Worm (Caenorhabditis elegans) whole organism, late embryonic: ENCODE measurements around the gene Y54G2A.16.

ENCODE experiments used
- F13H6.1 ChIP-seq: sonication (generic microtip); optimal IDR thresholded peaks from 2 replicates; lab custom pipeline; 2016; ENCODE audit warnings: missing genetic modification characterization, missing compliant biosample characterization
- Y22D7AL.16 ChIP-seq: sonication (generic microtip); optimal IDR thresholded peaks from 2 replicates; lab custom pipeline; 2016; ENCODE audit warnings: missing genetic modification characterization, missing compliant biosample characterization
- ahr-1 ChIP-seq: sonication (generic microtip); optimal IDR thresholded peaks from 2 replicates; lab custom pipeline; 2016; ENCODE audit warnings: missing genetic modification characterization, missing compliant biosample characterization
- ama-1 ChIP-seq: fragments of 150-350 bp; optimal IDR thresholded peaks from 2 replicates; lab custom pipeline; 2014
- ceh-14 ChIP-seq: sonication (generic microtip); optimal IDR thresholded peaks from 2 replicates; lab custom pipeline; 2016; ENCODE audit warnings: missing genotype, missing genetic modification characterization, missing compliant biosample characterization
- ceh-2 ChIP-seq: sonication (generic microtip); optimal IDR thresholded peaks from 2 replicates; lab custom pipeline; 2016; ENCODE audit warnings: missing genotype, missing genetic modification characterization, missing compliant biosample characterization
- ceh-30 ChIP-seq: fragments of 150-350 bp; optimal IDR thresholded peaks from 2 replicates; lab custom pipeline; 2014; ENCODE audit warnings: missing biosample characterization, missing genetic modification characterization
- ceh-31 ChIP-seq: sonication (generic microtip); optimal IDR thresholded peaks from 2 replicates; lab custom pipeline; 2016; ENCODE audit warnings: missing genetic modification characterization, missing compliant biosample characterization
- ceh-6 ChIP-seq: fragments of 200-800 bp; sonication (Bioruptor generic); optimal IDR thresholded peaks from 2 replicates; lab custom pipeline; 2018; ENCODE audit warnings: mild to moderate bottlenecking, missing genetic modification characterization, missing compliant biosample characterization
- ceh-9 ChIP-seq: sonication (generic microtip); optimal IDR thresholded peaks from 2 replicates; lab custom pipeline; 2016; ENCODE audit warnings: mild to moderate bottlenecking, missing genetic modification characterization, inconsistent platforms, missing compliant biosample characterization
- dve-1 ChIP-seq: sonication (generic microtip); optimal IDR thresholded peaks from 2 replicates; lab custom pipeline; 2017; ENCODE audit warnings: antibody characterized with exemption, mild to moderate bottlenecking, missing genetic modification characterization, missing compliant biosample characterization
- elt-2 ChIP-seq: sonication (generic microtip); optimal IDR thresholded peaks from 2 replicates; lab custom pipeline; 2016; ENCODE audit warnings: missing genetic modification reagents, missing genetic modification characterization, missing compliant biosample characterization
- elt-4 ChIP-seq: sonication (generic microtip); optimal IDR thresholded peaks from 2 replicates; lab custom pipeline; 2016; ENCODE audit warnings: missing genetic modification characterization, missing compliant biosample characterization
- ets-4 ChIP-seq: sonication (generic microtip); optimal IDR thresholded peaks from 2 replicates; lab custom pipeline; 2016; ENCODE audit warnings: missing genetic modification characterization, missing compliant biosample characterization
- gmeb-2 ChIP-seq: sonication (generic microtip); optimal IDR thresholded peaks from 2 replicates; lab custom pipeline; 2016; ENCODE audit warnings: missing genetic modification characterization, inconsistent platforms, missing compliant biosample characterization
- hlh-30 ChIP-seq: sonication (generic microtip); optimal IDR thresholded peaks from 2 replicates; lab custom pipeline; 2017; ENCODE audit warnings: antibody characterized with exemption, missing genetic modification characterization, missing compliant biosample characterization; ENCODE audit not compliant: insufficient read depth
- hlh-8 ChIP-seq: sonication (generic microtip); optimal IDR thresholded peaks from 2 replicates; lab custom pipeline; 2016; ENCODE audit warnings: missing genotype, missing genetic modification characterization, missing compliant biosample characterization
- lin-11 ChIP-seq: fragments of 200-800 bp; sonication (Bioruptor generic); optimal IDR thresholded peaks from 2 replicates; lab custom pipeline; 2018; ENCODE audit warnings: mild to moderate bottlenecking, missing genetic modification characterization, missing compliant biosample characterization
- mec-3 ChIP-seq: sonication (generic microtip); optimal IDR thresholded peaks from 2 replicates; lab custom pipeline; 2016; ENCODE audit warnings: borderline replicate concordance, missing genetic modification characterization, missing compliant biosample characterization
- npax-4 ChIP-seq: sonication (generic microtip); optimal IDR thresholded peaks from 2 replicates; lab custom pipeline; 2016; ENCODE audit warnings: missing genetic modification characterization, missing compliant biosample characterization
- odd-2 ChIP-seq: sonication (generic microtip); optimal IDR thresholded peaks from 2 replicates; lab custom pipeline; 2017; ENCODE audit warnings: antibody characterized with exemption, mild to moderate bottlenecking, missing genetic modification characterization, missing compliant biosample characterization
- pat-9 ChIP-seq: fragments of 200-800 bp; sonication (Bioruptor generic); optimal IDR thresholded peaks from 2 replicates; lab custom pipeline; 2018; ENCODE audit warnings: mild to moderate bottlenecking, missing genetic modification characterization, moderate library complexity, missing compliant biosample characterization
- pha-2 ChIP-seq: sonication (generic microtip); optimal IDR thresholded peaks from 2 replicates; lab custom pipeline; 2017; ENCODE audit warnings: mild to moderate bottlenecking, missing genetic modification characterization, missing compliant biosample characterization
- pha-4 ChIP-seq: fragments of 150-350 bp; optimal IDR thresholded peaks from 2 replicates; lab custom pipeline; 2018; ENCODE audit warnings: missing biosample characterization, missing genetic modification reagents, missing genetic modification characterization
- ref-2 ChIP-seq: sonication (generic microtip); optimal IDR thresholded peaks from 2 replicates; lab custom pipeline; 2016; ENCODE audit warnings: missing genetic modification characterization, missing compliant biosample characterization
- sdc-2 ChIP-seq: sonication (generic microtip); optimal IDR thresholded peaks from 2 replicates; lab custom pipeline; 2016; ENCODE audit warnings: missing genotype, missing genetic modification characterization, missing compliant biosample characterization
- sox-2 ChIP-seq: fragments of 200-800 bp; sonication (Bioruptor generic); IDR thresholded peaks from 2 replicates; pipeline ENCODE4 v1.3.6; 2022; ENCODE audit warnings: missing genetic modification reagents, missing genetic modification characterization, missing compliant biosample characterization
- syd-9 ChIP-seq: sonication (generic microtip); optimal IDR thresholded peaks from 2 replicates; lab custom pipeline; 2016; ENCODE audit warnings: mild to moderate bottlenecking, missing genetic modification characterization, moderate library complexity, missing compliant biosample characterization
- tbx-7 ChIP-seq: sonication (generic microtip); optimal IDR thresholded peaks from 2 replicates; lab custom pipeline; 2016; ENCODE audit warnings: missing genotype, missing genetic modification characterization, missing compliant biosample characterization
- unc-3 ChIP-seq, 2 experiments: fragments of 200-800 bp in 1 of 2; sonication (Bioruptor generic) in 1 of 2; sonication (generic microtip) in 1 of 2; conservative IDR thresholded peaks in 1 of 2; optimal IDR thresholded peaks in 1 of 2; 2 replicates each; pipeline versions ENCODE4 v1.3.6 to Lab custom; 2016 to 2022; ENCODE audit warnings: missing compliant biosample characterization in 2 of 2, missing genetic modification characterization in 2 of 2, missing genetic modification reagents in 1 of 2
- unc-42 ChIP-seq: sonication (generic microtip); optimal IDR thresholded peaks from 2 replicates; lab custom pipeline; 2016; ENCODE audit warnings: missing genotype, missing genetic modification characterization, missing compliant biosample characterization
- unc-55 ChIP-seq: sonication (generic microtip); optimal IDR thresholded peaks from 2 replicates; lab custom pipeline; 2017; ENCODE audit warnings: missing biosample characterization, missing genetic modification reagents, missing genetic modification characterization
- zip-5 ChIP-seq: sonication (generic microtip); optimal IDR thresholded peaks from 2 replicates; lab custom pipeline; 2016; ENCODE audit warnings: missing genetic modification characterization, missing compliant biosample characterization
- ztf-16 ChIP-seq: sonication (generic microtip); optimal IDR thresholded peaks from 2 replicates; lab custom pipeline; 2017; ENCODE audit warnings: missing genetic modification characterization, missing compliant biosample characterization

Gene Y54G2A.16

DNA sequence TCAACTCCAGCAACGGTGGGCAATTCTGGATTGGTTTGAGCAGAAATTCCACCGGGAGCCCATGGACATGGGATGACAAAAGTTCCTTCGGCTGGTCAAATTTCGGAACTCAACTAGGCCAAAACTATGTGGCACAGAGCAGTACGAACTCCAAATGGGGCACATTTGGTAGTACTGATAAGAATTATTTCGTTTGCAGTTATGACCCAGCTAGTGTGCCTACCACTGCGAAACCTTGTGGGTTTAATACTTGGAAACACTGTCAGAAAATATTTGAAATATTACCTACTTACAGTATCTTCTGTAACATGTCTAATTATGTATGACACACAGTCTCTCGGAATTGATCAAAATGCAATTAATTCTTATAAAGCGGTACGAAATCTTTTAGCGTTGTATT lies 38.3 kb downstream of the Y54G2A.16 start:
- no peak for TF ChIP-seq Y22D7AL.16 (tag; lab: Kevin White, UChicago)
- TF ChIP-seq unc-55: no peak
- TF ChIP-seq ama-1: no peak
- no peak for TF ChIP-seq ref-2
- no peak for TF ChIP-seq unc-42
- no peak for TF ChIP-seq unc-3 (GFP tag; conservative IDR thresholded peaks at IDR 0.05; lab: Robert Waterston, UW)
- TF ChIP-seq unc-3 (tag; optimal IDR thresholded peaks at IDR 0.05; lab: Kevin White, UChicago): no peak
- TF ChIP-seq elt-4 (tag; lab: Kevin White, UChicago): no peak
- no peak for TF ChIP-seq npax-4 (tag; lab: Kevin White, UChicago)
- TF ChIP-seq pha-2 (tag; lab: Kevin White, UChicago): no peak
- TF ChIP-seq hlh-30 (tag; lab: Kevin White, UChicago): no peak
- no peak for TF ChIP-seq ahr-1 (tag; lab: Kevin White, UChicago)
- no peak for TF ChIP-seq dve-1
- no peak for TF ChIP-seq mec-3 (tag; lab: Kevin White, UChicago)
- TF ChIP-seq syd-9 (tag; lab: Kevin White, UChicago): no peak
- TF ChIP-seq tbx-7 (tag; lab: Kevin White, UChicago): no peak
- no peak for TF ChIP-seq elt-2 (tag; lab: Kevin White, UChicago)
- no peak for TF ChIP-seq lin-11 (tag; lab: Kevin White, UChicago)
- TF ChIP-seq ceh-6 (GFP tag; lab: Kevin White, UChicago): no peak
- no peak for TF ChIP-seq ceh-2 (tag; lab: Kevin White, UChicago)
- no peak for TF ChIP-seq ceh-30

DNA sequence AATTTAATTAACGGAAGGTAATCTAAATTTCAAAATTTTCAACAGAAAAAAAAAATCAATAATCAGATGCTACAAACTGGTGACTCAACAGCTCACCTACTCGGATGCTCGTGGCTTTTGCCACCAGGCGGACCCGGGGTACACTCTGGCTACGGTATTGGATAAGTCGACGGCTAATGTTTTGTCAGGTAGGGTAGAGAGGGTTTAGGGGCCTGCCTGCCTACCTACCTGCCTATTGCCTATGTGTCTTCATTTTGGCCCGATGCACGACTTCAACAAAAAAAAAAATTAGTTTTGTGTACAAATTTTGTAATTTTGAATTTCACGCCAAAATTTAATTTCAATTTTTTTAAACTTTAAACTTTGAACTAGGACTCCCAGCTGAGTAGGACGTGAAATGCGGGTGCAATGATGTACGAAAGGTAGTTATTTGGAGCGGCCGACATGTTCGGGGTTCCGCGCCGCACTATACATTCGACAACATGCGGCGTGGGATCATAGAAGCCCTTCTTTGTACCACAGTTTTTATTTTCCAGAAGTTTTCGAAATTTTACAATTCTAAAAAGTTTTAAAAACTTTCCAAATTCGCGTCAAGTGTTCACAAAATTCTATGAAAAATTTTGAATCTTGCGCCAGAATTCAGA lies 39.1 kb downstream of the Y54G2A.16 start:
- TF ChIP-seq syd-9 (tag; lab: Kevin White, UChicago): no peak
- TF ChIP-seq elt-2 (tag; lab: Kevin White, UChicago): no peak
- no peak for TF ChIP-seq ceh-14 (tag; lab: Kevin White, UChicago)
- no peak for TF ChIP-seq hlh-8 (tag; lab: Kevin White, UChicago)
- no peak for TF ChIP-seq ceh-30
- no peak for TF ChIP-seq pha-2 (tag; lab: Kevin White, UChicago)
- TF ChIP-seq sox-2 (GFP tag; lab: Robert Waterston, UW): no peak
- TF ChIP-seq, all 69 proteins: peak for 0

DNA sequence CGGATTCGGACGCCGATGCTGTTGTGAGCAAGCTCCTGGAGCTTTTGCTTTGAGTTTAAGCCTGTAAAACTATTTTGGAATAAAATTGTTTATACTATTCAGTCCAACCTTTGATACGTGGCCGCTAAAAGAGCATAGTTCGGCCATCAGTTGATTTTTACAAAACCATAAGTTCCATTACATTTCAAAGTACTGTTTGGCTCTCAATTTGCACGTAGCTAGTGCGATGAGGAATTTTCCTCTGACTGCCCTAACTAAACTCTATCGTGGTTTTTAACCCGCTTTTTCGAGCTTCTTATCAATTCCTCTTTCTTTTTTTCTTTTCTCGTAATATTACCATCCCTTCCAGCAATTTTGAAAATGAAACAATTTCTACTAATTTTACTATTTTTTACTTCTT lies 41.2 kb downstream of the Y54G2A.16 start, which contains the start of gene clec-80:
clec-80 (plus strand) TSS at position 301 of the 400 bp plus-strand sequence.
- no peak for TF ChIP-seq ceh-9 (tag; lab: Kevin White, UChicago)
- TF ChIP-seq hlh-8 (tag; lab: Kevin White, UChicago): no peak
- no peak for TF ChIP-seq gmeb-2 (tag; lab: Kevin White, UChicago)

DNA sequence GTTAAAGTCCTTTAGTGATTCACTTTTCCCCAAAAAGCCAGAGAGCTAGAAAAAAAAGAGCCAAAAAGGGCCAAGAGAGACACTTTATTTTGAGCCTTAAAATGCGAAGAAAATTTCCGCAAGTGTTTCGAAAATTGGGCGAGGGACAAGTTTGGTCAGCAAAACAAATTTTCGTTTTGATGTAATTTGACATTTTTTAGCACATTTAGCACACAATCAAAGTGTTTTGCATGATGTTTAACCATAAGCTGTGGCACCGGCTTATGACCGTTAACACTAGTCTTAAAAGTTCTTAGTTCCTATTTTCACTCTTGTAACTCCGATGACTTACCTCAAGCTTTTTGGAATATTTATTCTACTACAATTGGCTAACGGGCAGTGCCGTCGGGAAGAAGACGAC lies 44.2 kb downstream of the Y54G2A.16 start, which contains the start of gene Y54G2A.37:
Y54G2A.37 (plus strand) TSS at position 301 of the 400 bp plus-strand sequence.
- TF ChIP-seq ceh-31 (tag; lab: Kevin White, UChicago) (no peak), pat-9 (no peak), sdc-2 (tag; lab: Kevin White, UChicago) (no peak), ceh-2 (tag; lab: Kevin White, UChicago) (no peak), hlh-30 (tag; lab: Kevin White, UChicago) (no peak), ceh-6 (GFP tag; lab: Kevin White, UChicago) (no peak), sox-2 (GFP tag; lab: Robert Waterston, UW) (no peak), ets-4 (tag; lab: Kevin White, UChicago) (no peak), ceh-9 (tag; lab: Kevin White, UChicago) (no peak), pha-4 (no peak), F13H6.1 (no peak), ztf-16 (tag; lab: Kevin White, UChicago) (no peak), pha-2 (tag; lab: Kevin White, UChicago) (no peak), odd-2 (tag; lab: Kevin White, UChicago) (no peak), unc-55 (no peak), syd-9 (tag; lab: Kevin White, UChicago) (no peak), lin-11 (tag; lab: Kevin White, UChicago) (no peak), zip-5 (no peak)
